Worm (Caenorhabditis elegans) whole organism, young adult: Measurements from ENCODE around the gene gop-1.

ENCODE experiments used
- B0261.1 ChIP-seq: sonication (generic microtip); optimal IDR thresholded peaks from 2 replicates; lab custom pipeline; 2016; ENCODE audit warnings: mild to moderate bottlenecking, missing genetic modification characterization, moderate library complexity, missing compliant biosample characterization
- C06A6.2 ChIP-seq: fragments of 200-800 bp; sonication (Bioruptor generic); conservative IDR thresholded peaks from 2 replicates; pipeline ENCODE4 v1.3.6; 2022; ENCODE audit warnings: missing genetic modification characterization, missing compliant biosample characterization
- C17E4.6 ChIP-seq: fragments of 200-800 bp; sonication (Bioruptor generic); IDR thresholded peaks from 2 replicates; pipeline ENCODE4 v1.3.6; 2022; ENCODE audit warnings: missing genetic modification reagents, missing genetic modification characterization, missing compliant biosample characterization
- F10E7.11 ChIP-seq: sonication (generic microtip); optimal IDR thresholded peaks from 2 replicates; lab custom pipeline; 2017; ENCODE audit warnings: mild to moderate bottlenecking, missing genetic modification characterization, moderate library complexity, missing compliant biosample characterization
- F22D6.2 ChIP-seq: sonication (generic microtip); optimal IDR thresholded peaks from 2 replicates; lab custom pipeline; 2016; ENCODE audit warnings: mild to moderate bottlenecking, missing genetic modification characterization, missing compliant biosample characterization
- F33H1.4 ChIP-seq: fragments of 200-800 bp; sonication (Bioruptor generic); IDR thresholded peaks from 2 replicates; pipeline ENCODE4 v1.3.6; 2022; ENCODE audit warnings: missing genetic modification reagents, missing genetic modification characterization, missing compliant biosample characterization
- F49E8.2 ChIP-seq: sonication (generic microtip); optimal IDR thresholded peaks from 3 replicates; lab custom pipeline; 2017; ENCODE audit warnings: missing genetic modification characterization, mild to moderate bottlenecking, missing compliant biosample characterization, antibody characterized with exemption, moderate library complexity; ENCODE audit not compliant: insufficient read depth
- F57A8.1 ChIP-seq: fragments of 200-800 bp; sonication (Bioruptor generic); optimal IDR thresholded peaks from 2 replicates; lab custom pipeline; 2018; ENCODE audit warnings: mild to moderate bottlenecking, missing genetic modification characterization, moderate library complexity, missing compliant biosample characterization
- K12H6.12 ChIP-seq: fragments of 200-800 bp; sonication (Bioruptor generic); optimal IDR thresholded peaks from 2 replicates; lab custom pipeline; 2018; ENCODE audit warnings: mild to moderate bottlenecking, missing genetic modification characterization, missing compliant biosample characterization
- Y67H2A.10 ChIP-seq: fragments of 200-800 bp; sonication (Bioruptor generic); conservative IDR thresholded peaks from 2 replicates; pipeline ENCODE4 v1.3.6; 2022; ENCODE audit warnings: missing genetic modification reagents, missing genetic modification characterization, missing compliant biosample characterization
- ZK185.1 ChIP-seq: sonication (generic microtip); optimal IDR thresholded peaks from 2 replicates; lab custom pipeline; 2016; ENCODE audit warnings: mild to moderate bottlenecking, missing genetic modification characterization, missing compliant biosample characterization; ENCODE audit not compliant: poor library complexity, severe bottlenecking
- akir-1 ChIP-seq: fragments of 200-800 bp; sonication (Bioruptor generic); optimal IDR thresholded peaks from 2 replicates; lab custom pipeline; 2018; ENCODE audit warnings: mild to moderate bottlenecking, missing genetic modification characterization, moderate library complexity, missing compliant biosample characterization
- ama-1 ChIP-seq, 3 experiments: fragments of 150-350 bp in 1 of 3; sonication (generic microtip) in 2 of 3; optimal IDR thresholded peaks; 2 replicates each; lab custom pipeline; 2014 to 2018; ENCODE audit warnings: missing biosample characterization in 2 of 3, missing genetic modification characterization in 2 of 3, missing genetic modification reagents in 2 of 3
- aptf-3 ChIP-seq: fragments of 200-800 bp; sonication (Bioruptor generic); IDR thresholded peaks from 2 replicates; pipeline ENCODE4 v1.3.6; 2022; ENCODE audit warnings: missing genetic modification characterization, missing compliant biosample characterization
- attf-3 ChIP-seq: fragments of 200-800 bp; sonication (Bioruptor generic); conservative IDR thresholded peaks from 2 replicates; pipeline ENCODE4 v1.3.6; 2022; ENCODE audit warnings: missing genetic modification reagents, missing genetic modification characterization, missing compliant biosample characterization
- attf-5 ChIP-seq: fragments of 200-800 bp; sonication (Bioruptor generic); optimal IDR thresholded peaks from 2 replicates; lab custom pipeline; 2018; ENCODE audit warnings: mild to moderate bottlenecking, missing genetic modification characterization, missing compliant biosample characterization
- attf-6 ChIP-seq: fragments of 200-800 bp; sonication (Bioruptor generic); IDR thresholded peaks from 2 replicates; pipeline ENCODE4 v1.3.6; 2022; ENCODE audit warnings: missing genetic modification reagents, missing genetic modification characterization, missing compliant biosample characterization
- bed-1 ChIP-seq: fragments of 200-800 bp; sonication (Bioruptor generic); IDR thresholded peaks from 2 replicates; pipeline ENCODE4 v1.3.6; 2022; ENCODE audit warnings: missing genetic modification reagents, missing genetic modification characterization, missing compliant biosample characterization
- ccch-3 ChIP-seq: fragments of 200-800 bp; sonication (Bioruptor generic); optimal IDR thresholded peaks from 2 replicates; lab custom pipeline; 2018; ENCODE audit warnings: mild to moderate bottlenecking, missing genetic modification characterization, missing compliant biosample characterization
- ceh-40 ChIP-seq: fragments of 200-800 bp; sonication (Bioruptor generic); IDR thresholded peaks from 2 replicates; pipeline ENCODE4 v1.3.6; 2022; ENCODE audit warnings: missing genetic modification characterization, missing compliant biosample characterization
- ceh-91 ChIP-seq: fragments of 200-800 bp; sonication (Bioruptor generic); IDR thresholded peaks from 2 replicates; pipeline ENCODE4 v1.3.6; 2022; ENCODE audit warnings: missing genetic modification reagents, missing genetic modification characterization, missing compliant biosample characterization
- dpl-1 ChIP-seq: fragments of 150-350 bp; optimal IDR thresholded peaks from 2 replicates; lab custom pipeline; 2014; ENCODE audit warnings: missing biosample characterization, missing genetic modification reagents, missing genetic modification characterization
- egl-18 ChIP-seq: fragments of 200-800 bp; sonication (Bioruptor generic); IDR thresholded peaks from 2 replicates; pipeline ENCODE4 v1.3.6; 2022; ENCODE audit warnings: missing genetic modification reagents, missing genetic modification characterization, missing compliant biosample characterization
- egl-44 ChIP-seq: fragments of 200-800 bp; sonication (Bioruptor generic); IDR thresholded peaks from 2 replicates; pipeline ENCODE4 v1.3.6; 2022; ENCODE audit warnings: missing genetic modification reagents, missing genetic modification characterization, missing compliant biosample characterization
- gei-17 ChIP-seq: fragments of 200-800 bp; sonication (Bioruptor generic); optimal IDR thresholded peaks from 2 replicates; lab custom pipeline; 2018; ENCODE audit warnings: mild to moderate bottlenecking, missing genetic modification characterization, missing compliant biosample characterization
- let-607 ChIP-seq, 2 experiments: fragments of 200-800 bp in 1 of 2; sonication (Bioruptor generic) in 1 of 2; sonication (generic microtip) in 1 of 2; optimal IDR thresholded peaks; 2 replicates each; lab custom pipeline; 2016 to 2018; ENCODE audit warnings: mild to moderate bottlenecking in 2 of 2, missing compliant biosample characterization in 2 of 2, missing genetic modification characterization in 2 of 2, moderate library complexity in 2 of 2, missing genotype in 1 of 2
- madf-10 ChIP-seq: sonication (generic microtip); optimal IDR thresholded peaks from 2 replicates; lab custom pipeline; 2016; ENCODE audit warnings: mild to moderate bottlenecking, missing genetic modification characterization, missing compliant biosample characterization
- madf-3 ChIP-seq: fragments of 200-800 bp; sonication (Bioruptor generic); IDR thresholded peaks from 2 replicates; pipeline ENCODE4 v1.3.6; 2022; ENCODE audit warnings: missing genetic modification reagents, missing genetic modification characterization, missing compliant biosample characterization
- madf-6 ChIP-seq: fragments of 200-800 bp; sonication (Bioruptor generic); IDR thresholded peaks from 2 replicates; pipeline ENCODE4 v1.3.6; 2022; ENCODE audit warnings: missing genetic modification reagents, missing genetic modification characterization, missing compliant biosample characterization
- madf-8 ChIP-seq: fragments of 200-800 bp; sonication (Bioruptor generic); conservative IDR thresholded peaks from 2 replicates; pipeline ENCODE4 v1.3.6; 2022; ENCODE audit warnings: missing genetic modification reagents, missing genetic modification characterization, missing compliant biosample characterization
- nfyb-1 ChIP-seq: fragments of 200-800 bp; sonication (Bioruptor generic); IDR thresholded peaks from 2 replicates; pipeline ENCODE4 v1.3.6; 2022; ENCODE audit warnings: missing genetic modification reagents, missing genetic modification characterization, missing compliant biosample characterization
- nhr-27 ChIP-seq: fragments of 200-800 bp; sonication (Bioruptor generic); optimal IDR thresholded peaks from 2 replicates; lab custom pipeline; 2018; ENCODE audit warnings: mild to moderate bottlenecking, missing genetic modification characterization, moderate library complexity, missing compliant biosample characterization
- nhr-90 ChIP-seq: sonication (generic microtip); optimal IDR thresholded peaks from 2 replicates; lab custom pipeline; 2016; ENCODE audit warnings: missing genotype, mild to moderate bottlenecking, missing genetic modification characterization, missing compliant biosample characterization
- pbrm-1 ChIP-seq: fragments of 200-800 bp; sonication (Bioruptor generic); IDR thresholded peaks from 2 replicates; pipeline ENCODE4 v1.3.6; 2022; ENCODE audit warnings: missing genetic modification reagents, missing genetic modification characterization, missing compliant biosample characterization
- pha-4 ChIP-seq: fragments of 150-350 bp; sonication (generic microtip); optimal IDR thresholded peaks from 2 replicates; lab custom pipeline; 2014; ENCODE audit warnings: missing biosample characterization, missing genetic modification reagents, missing genetic modification characterization
- rec-8 ChIP-seq, 2 experiments: sonication (generic microtip); optimal IDR thresholded peaks; 2 replicates each; lab custom pipeline; 2016; ENCODE audit warnings: mild to moderate bottlenecking in 2 of 2, missing genetic modification characterization in 2 of 2, missing genetic modification reagents in 2 of 2, missing genotype in 2 of 2, missing biosample characterization in 1 of 2, missing compliant biosample characterization in 1 of 2, moderate library complexity in 1 of 2
- repo-1 ChIP-seq: sonication (generic microtip); optimal IDR thresholded peaks from 2 replicates; lab custom pipeline; 2017; ENCODE audit warnings: mild to moderate bottlenecking, missing genetic modification characterization, missing compliant biosample characterization
- snpc-4 ChIP-seq, 5 experiments: fragments of 150-350 bp in 1 of 5; sonication (generic microtip) in 4 of 5; optimal IDR thresholded peaks; 2 replicates each; lab custom pipeline; 2014 to 2018; ENCODE audit warnings: missing genetic modification characterization in 5 of 5, missing biosample characterization in 3 of 5, antibody characterized with exemption in 2 of 5, mild to moderate bottlenecking in 2 of 5, missing compliant biosample characterization in 2 of 5, missing genotype in 2 of 5, moderate library complexity in 2 of 5, missing genetic modification reagents in 1 of 5
- sptf-2 ChIP-seq: fragments of 200-800 bp; sonication (Bioruptor generic); optimal IDR thresholded peaks from 2 replicates; lab custom pipeline; 2018; ENCODE audit warnings: mild to moderate bottlenecking, missing genetic modification characterization, missing compliant biosample characterization
- unc-130 ChIP-seq: sonication (generic microtip); optimal IDR thresholded peaks from 2 replicates; lab custom pipeline; 2016; ENCODE audit warnings: missing genetic modification reagents, missing genetic modification characterization, missing compliant biosample characterization
- xnd-1 ChIP-seq: sonication (generic microtip); optimal IDR thresholded peaks from 2 replicates; lab custom pipeline; 2016; ENCODE audit warnings: missing genotype, missing genetic modification reagents, missing genetic modification characterization, missing compliant biosample characterization
- ztf-25 ChIP-seq: fragments of 200-800 bp; sonication (Bioruptor generic); IDR thresholded peaks from 2 replicates; pipeline ENCODE4 v1.3.6; 2022; ENCODE audit warnings: missing genetic modification reagents, missing genetic modification characterization, missing compliant biosample characterization
- ztf-3 ChIP-seq: fragments of 200-800 bp; sonication (Bioruptor generic); optimal IDR thresholded peaks from 2 replicates; lab custom pipeline; 2018; ENCODE audit warnings: mild to moderate bottlenecking, missing genetic modification characterization, missing compliant biosample characterization
- ztf-6 ChIP-seq: fragments of 200-800 bp; sonication (Bioruptor generic); IDR thresholded peaks from 2 replicates; pipeline ENCODE4 v1.3.6; 2022; ENCODE audit warnings: missing genetic modification reagents, missing genetic modification characterization, missing compliant biosample characterization

gop-1 gene

ce11 chrIII:5269814-5270213 lies 15.6 kb downstream of the gop-1 start, which contains the start of gene ZC395.4:
ZC395.4 (plus strand) TSS chrIII:5270114.
- no peak for TF ChIP-seq ceh-40 (GFP tag; lab: Robert Waterston, UW)
- no peak for TF ChIP-seq pbrm-1
- no peak for TF ChIP-seq akir-1 (GFP tag; lab: Kevin White, UChicago)
- no peak for TF ChIP-seq ZK185.1 (tag; lab: Kevin White, UChicago)
- TF ChIP-seq gei-17 (GFP tag; lab: Kevin White, UChicago), result no peak
- no peak for TF ChIP-seq ztf-25
- no peak for TF ChIP-seq dpl-1 (GFP tag; lab: Kevin White, UChicago)
- TF ChIP-seq ama-1 (optimal IDR thresholded peaks at IDR 0.05; lab: Kevin White, UChicago), result no peak
- TF ChIP-seq ama-1 (GFP tag; optimal IDR thresholded peaks at IDR 0.05; lab: Kevin White, UChicago), result no peak
- TF ChIP-seq snpc-4 (GFP tag; optimal IDR thresholded peaks at IDR 0.05; lab: Kevin White, UChicago), result no peak
- TF ChIP-seq snpc-4 (tag; optimal IDR thresholded peaks at IDR 0.05; lab: Kevin White, UChicago), result no peak
- TF ChIP-seq xnd-1, result no peak
- TF ChIP-seq, all 124 proteins: peak for 0

ce11 chrIII:5273396-5273857 lies 19.2 kb downstream of the gop-1 start, which contains the start of gene ztf-8:
ztf-8 (minus strand) TSS chrIII:5273471.
- TF ChIP-seq repo-1 (tag; lab: Kevin White, UChicago), result peak; percentile 79
- TF ChIP-seq snpc-4 (GFP tag; optimal IDR thresholded peaks at IDR 0.05; lab: Kevin White, UChicago), result no peak
- TF ChIP-seq snpc-4 (tag; optimal IDR thresholded peaks at IDR 0.05; lab: Kevin White, UChicago), result peak in 1 of 4 experiments; percentile 29
- TF ChIP-seq unc-130, result peak; percentile 10
- no peak for TF ChIP-seq attf-5
- no peak for TF ChIP-seq F10E7.11 (tag; lab: Kevin White, UChicago)
- TF ChIP-seq ccch-3 (GFP tag; lab: Kevin White, UChicago), result no peak
- no peak for TF ChIP-seq ceh-40 (GFP tag; lab: Robert Waterston, UW)
- TF ChIP-seq C06A6.2 (GFP tag; lab: Robert Waterston, UW), result no peak
- peak; percentile 75 for TF ChIP-seq F49E8.2 (tag; lab: Kevin White, UChicago)
- no peak for TF ChIP-seq madf-8
- TF ChIP-seq egl-18 (GFP tag; lab: Robert Waterston, UW), result no peak
- TF ChIP-seq attf-6 (GFP tag; lab: Robert Waterston, UW), result 0 out of 2 replicates have a peak, but pooled peaks have one; percentile 47
- 0 out of 2 replicates have a peak, but pooled peaks have one; percentile 51 for TF ChIP-seq madf-3 (GFP tag; lab: Robert Waterston, UW)
- no peak for TF ChIP-seq ztf-3 (GFP tag; lab: Kevin White, UChicago)
- 0 out of 2 replicates have a peak, but pooled peaks have one; percentile 22 for TF ChIP-seq aptf-3 (GFP tag; lab: Robert Waterston, UW)
- TF ChIP-seq rec-8 (tag; optimal IDR thresholded peaks at IDR 0.05; lab: Kevin White, UChicago), result no peak
- TF ChIP-seq K12H6.12 (tag; lab: Kevin White, UChicago), result no peak
- no peak for TF ChIP-seq F22D6.2
- TF ChIP-seq egl-44 (GFP tag; lab: Robert Waterston, UW), result no peak
- TF ChIP-seq F57A8.1 (GFP tag; lab: Kevin White, UChicago), result no peak
- no peak for TF ChIP-seq sptf-2 (GFP tag; lab: Kevin White, UChicago)
- TF ChIP-seq bed-1 (GFP tag; lab: Robert Waterston, UW), result no peak
- TF ChIP-seq ama-1 (optimal IDR thresholded peaks at IDR 0.05; lab: Kevin White, UChicago), result peak; percentile 37
- TF ChIP-seq ama-1 (GFP tag; optimal IDR thresholded peaks at IDR 0.05; lab: Kevin White, UChicago), result peak in 1 of 2 experiments; percentile 5
- no peak for TF ChIP-seq nhr-27 (tag; lab: Kevin White, UChicago)
- peak; percentile 2 for TF ChIP-seq B0261.1 (tag; lab: Kevin White, UChicago)
- TF ChIP-seq madf-6 (GFP tag; lab: Robert Waterston, UW), result peak; percentile 65
- TF ChIP-seq ceh-91 (GFP tag; lab: Robert Waterston, UW), result no peak
- TF ChIP-seq madf-10, result no peak
- no peak for TF ChIP-seq ztf-6
- no peak for TF ChIP-seq gei-17 (GFP tag; lab: Kevin White, UChicago)
- no peak for TF ChIP-seq attf-3 (GFP tag; lab: Robert Waterston, UW)
- TF ChIP-seq let-607 (tag; optimal IDR thresholded peaks at IDR 0.05; lab: Kevin White, UChicago), result no peak
- TF ChIP-seq F33H1.4 (GFP tag; lab: Robert Waterston, UW), result no peak; the same call in 1 of the 2 replicates
- TF ChIP-seq pha-4, result no peak
- no peak for TF ChIP-seq C17E4.6 (GFP tag; lab: Robert Waterston, UW)
- no peak for TF ChIP-seq nhr-90 (tag; lab: Kevin White, UChicago)
- TF ChIP-seq Y67H2A.10, result no peak
- TF ChIP-seq nfyb-1 (GFP tag; lab: Robert Waterston, UW), result 0 out of 2 replicates have a peak, but pooled peaks have one; percentile 27
